Fruit fly (Drosophila melanogaster) whole organism, pupa: ENCODE measurements around the gene CG6985.

Experiments used
- CG10348 ChIP-seq: fragments of 200-800 bp; sonication (Bioruptor generic); IDR thresholded peaks from 2 replicates; pipeline ENCODE4 v1.3.6; 2022; ENCODE audit warnings: missing biosample characterization, missing genetic modification characterization
- CG13204 ChIP-seq: fragments of 200-800 bp; sonication (Bioruptor generic); optimal IDR thresholded peaks from 2 replicates; lab custom pipeline; 2018; ENCODE audit warnings: missing biosample characterization, mild to moderate bottlenecking, missing genetic modification characterization, moderate library complexity
- CG15710 ChIP-seq: fragments of 200-800 bp; sonication (Bioruptor generic); optimal IDR thresholded peaks from 2 replicates; lab custom pipeline; 2018; ENCODE audit warnings: missing biosample characterization, mild to moderate bottlenecking, missing genetic modification characterization, moderate library complexity
- CG17806 ChIP-seq: fragments of 200-800 bp; sonication (Bioruptor generic); optimal IDR thresholded peaks from 2 replicates; lab custom pipeline; 2018; ENCODE audit warnings: missing biosample characterization, mild to moderate bottlenecking, missing genetic modification characterization, moderate library complexity
- CG9948 ChIP-seq: fragments of 200-800 bp; sonication (Bioruptor generic); optimal IDR thresholded peaks from 2 replicates; lab custom pipeline; 2018; ENCODE audit warnings: missing biosample characterization, mild to moderate bottlenecking, missing genetic modification characterization, moderate library complexity
- fd96Ca ChIP-seq: fragments of 200-800 bp; sonication (Bioruptor generic); IDR thresholded peaks from 3 replicates; pipeline ENCODE4 v1.3.6; 2022; ENCODE audit warnings: missing biosample characterization, missing genetic modification characterization

DNA sequence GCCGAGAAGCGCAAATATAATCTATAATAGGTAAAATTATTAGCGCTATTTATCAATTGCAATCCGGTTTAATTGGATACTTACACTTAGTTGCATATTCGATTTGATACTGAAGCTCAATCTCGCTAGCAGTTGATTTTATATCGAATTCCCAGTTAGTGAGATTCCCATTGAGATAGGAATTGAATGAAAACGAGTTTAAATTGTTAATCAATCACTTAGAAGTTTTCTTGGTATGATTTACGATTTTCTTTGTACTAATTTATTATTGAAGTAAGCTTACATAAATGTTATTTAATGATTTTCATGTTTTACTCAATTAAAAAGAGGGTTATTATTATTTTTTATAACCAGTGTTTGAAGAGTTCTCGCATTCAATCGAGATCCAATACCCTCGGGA lies 28.6 kb downstream of the CG6985 start, which contains the start of gene CG43092:
- TF ChIP-seq CG13204 (GFP tag; lab: Kevin White, UChicago): no peak
- TF ChIP-seq fd96Ca (GFP tag; lab: Robert Waterston, UW): no peak
- TF ChIP-seq CG17806 (tag; lab: Kevin White, UChicago): no peak
- no peak for TF ChIP-seq CG9948 (tag; lab: Kevin White, UChicago)
- no peak for TF ChIP-seq CG10348 (GFP tag; lab: Robert Waterston, UW)
- TF ChIP-seq CG15710: no peak
